Fruit fly (Drosophila melanogaster) whole organism, embryonic: ENCODE results near the gene mus302.

Experiments used
- Adf1 ChIP-seq: fragments of 200-800 bp; sonication (Bioruptor generic); IDR thresholded peaks from 2 replicates; pipeline ENCODE4 v1.3.6; 2022; ENCODE audit warnings: missing biosample characterization, missing genetic modification characterization
- CG11093 ChIP-seq: fragments of 200-800 bp; sonication (Bioruptor generic); IDR thresholded peaks from 3 replicates; pipeline ENCODE4 v1.3.6; 2022; ENCODE audit warnings: missing biosample characterization, missing genetic modification characterization
- CG11723 ChIP-seq: fragments of 200-800 bp; sonication (Bioruptor generic); optimal IDR thresholded peaks from 2 replicates; lab custom pipeline; 2017; ENCODE audit warnings: missing biosample characterization, mild to moderate bottlenecking, missing genetic modification characterization
- CG13287 ChIP-seq: fragments of 200-800 bp; sonication (Bioruptor generic); IDR thresholded peaks from 2 replicates; pipeline ENCODE4 v1.3.6; 2022; ENCODE audit warnings: missing biosample characterization, missing genetic modification characterization; ENCODE audit not compliant: partially characterized antibody
- CG14710 ChIP-seq: fragments of 200-800 bp; sonication (Bioruptor generic); optimal IDR thresholded peaks from 3 replicates; lab custom pipeline; 2019; ENCODE audit warnings: missing biosample characterization, mild to moderate bottlenecking, missing genetic modification characterization, moderate library complexity
- CG14860 ChIP-seq: fragments of 200-800 bp; sonication (Bioruptor generic); IDR thresholded peaks from 3 replicates; pipeline ENCODE4 v1.3.6; 2022; ENCODE audit warnings: missing biosample characterization, missing genetic modification characterization; ENCODE audit not compliant: partially characterized antibody
- CG18262 ChIP-seq: fragments of 200-800 bp; optimal IDR thresholded peaks from 3 replicates; lab custom pipeline; 2019; ENCODE audit warnings: missing biosample characterization, mild to moderate bottlenecking, missing genetic modification characterization, moderate library complexity
- CG18764 ChIP-seq: fragments of 200-800 bp; sonication (Bioruptor generic); optimal IDR thresholded peaks from 3 replicates; lab custom pipeline; 2016; ENCODE audit warnings: missing biosample characterization, missing genetic modification characterization
- CG2129 ChIP-seq: fragments of 200-800 bp; sonication (Bioruptor generic); IDR thresholded peaks from 2 replicates; pipeline ENCODE4 v1.3.6; 2022; ENCODE audit warnings: missing biosample characterization, missing genetic modification characterization; ENCODE audit not compliant: partially characterized antibody
- CG31224 ChIP-seq: fragments of 200-800 bp; sonication (Bioruptor generic); IDR thresholded peaks from 2 replicates; pipeline ENCODE4 v1.3.6; 2022; ENCODE audit warnings: missing biosample characterization, missing genetic modification characterization
- CG34224 ChIP-seq: fragments of 200-800 bp; sonication (Bioruptor generic); IDR thresholded peaks from 3 replicates; pipeline ENCODE4 v1.3.6; 2022; ENCODE audit warnings: missing biosample characterization, missing genetic modification characterization; ENCODE audit not compliant: partially characterized antibody
- CG34376 ChIP-seq: fragments of 200-800 bp; sonication (Bioruptor generic); optimal IDR thresholded peaks from 2 replicates; lab custom pipeline; 2018; ENCODE audit warnings: missing biosample characterization, mild to moderate bottlenecking, missing genetic modification characterization
- CG7839 ChIP-seq: fragments of 200-800 bp; sonication (Bioruptor generic); optimal IDR thresholded peaks from 3 replicates; lab custom pipeline; 2018; ENCODE audit warnings: missing biosample characterization, mild to moderate bottlenecking, missing genetic modification characterization, moderate library complexity
- CG9797 ChIP-seq: fragments of 200-800 bp; sonication (Bioruptor generic); optimal IDR thresholded peaks from 3 replicates; lab custom pipeline; 2018; ENCODE audit warnings: missing biosample characterization, mild to moderate bottlenecking, missing genetic modification characterization
- Dll ChIP-seq: fragments of 200-800 bp; sonication (Bioruptor generic); IDR thresholded peaks from 4 replicates; pipeline ENCODE4 v1.3.6; 2022; ENCODE audit warnings: missing biosample characterization, missing genetic modification characterization; ENCODE audit not compliant: partially characterized antibody
- Dp ChIP-seq: fragments of 200-800 bp; sonication (Bioruptor generic); optimal IDR thresholded peaks from 2 replicates; lab custom pipeline; 2018; ENCODE audit warnings: missing biosample characterization, mild to moderate bottlenecking, missing genetic modification characterization, moderate library complexity
- Dref ChIP-seq: fragments of 200-800 bp; sonication (Bioruptor generic); IDR thresholded peaks from 2 replicates; pipeline ENCODE4 v1.3.6; 2022; ENCODE audit warnings: missing biosample characterization, missing genetic modification characterization
- E2f2 ChIP-seq: fragments of 200-800 bp; sonication (Bioruptor generic); IDR thresholded peaks from 2 replicates; pipeline ENCODE4 v1.3.6; 2022; ENCODE audit warnings: missing biosample characterization, missing genetic modification characterization
- Fer1 ChIP-seq: fragments of 200-800 bp; sonication (Bioruptor generic); optimal IDR thresholded peaks from 2 replicates; lab custom pipeline; 2017; ENCODE audit warnings: missing biosample characterization, mild to moderate bottlenecking, missing genetic modification characterization
- HLH4C ChIP-seq: fragments of 200-800 bp; sonication (Bioruptor generic); IDR thresholded peaks from 3 replicates; pipeline ENCODE4 v1.3.6; 2022; ENCODE audit warnings: missing biosample characterization, missing genetic modification characterization; ENCODE audit not compliant: partially characterized antibody
- HLH54F ChIP-seq: fragments of 200-800 bp; sonication (Bioruptor generic); optimal IDR thresholded peaks from 3 replicates; lab custom pipeline; 2016; ENCODE audit warnings: missing biosample characterization, missing genetic modification characterization
- Hmx ChIP-seq: fragments of 200-800 bp; sonication (Bioruptor generic); optimal IDR thresholded peaks from 2 replicates; lab custom pipeline; 2016; ENCODE audit warnings: missing biosample characterization, missing genetic modification characterization
- MBD-R2 ChIP-seq: fragments of 200-800 bp; sonication (Bioruptor generic); IDR thresholded peaks from 2 replicates; pipeline ENCODE4 v1.3.6; 2022; ENCODE audit warnings: missing biosample characterization, missing genetic modification characterization
- Max ChIP-seq: fragments of 200-800 bp; sonication (Bioruptor generic); optimal IDR thresholded peaks from 2 replicates; lab custom pipeline; 2016; ENCODE audit warnings: missing biosample characterization, mild to moderate bottlenecking, missing genetic modification characterization
- Med ChIP-seq: fragments of 200-800 bp; sonication (Bioruptor generic); peaks from one replicate; lab custom pipeline; 2016; ENCODE audit warnings: missing biosample characterization, missing genetic modification characterization, mild to moderate bottlenecking, inconsistent platforms, moderate library complexity
- Ravus ChIP-seq: fragments of 200-800 bp; sonication (Bioruptor generic); IDR thresholded peaks from 2 replicates; pipeline ENCODE4 v1.3.6; 2022; ENCODE audit warnings: missing biosample characterization, missing genetic modification characterization
- Stat92E ChIP-seq, 3 experiments: fragments of >200 bp in 2 of 3; fragments of 200-800 bp in 1 of 3; sonication (Bioruptor generic) in 1 of 3; optimal IDR thresholded peaks; 2 replicates each; lab custom pipeline; 2017 to 2019; ENCODE audit warnings: missing biosample characterization in 3 of 3, missing genetic modification characterization in 3 of 3, mild to moderate bottlenecking in 1 of 3, moderate library complexity in 1 of 3
- amos ChIP-seq: fragments of 200-800 bp; sonication (Bioruptor generic); IDR thresholded peaks from 2 replicates; pipeline ENCODE4 v1.3.6; 2022; ENCODE audit warnings: missing biosample characterization, missing genetic modification characterization; ENCODE audit not compliant: partially characterized antibody
- bab2 ChIP-seq: fragments of 200-800 bp; sonication (Bioruptor generic); optimal IDR thresholded peaks from 2 replicates; lab custom pipeline; 2016; ENCODE audit warnings: missing biosample characterization, missing genetic modification characterization
- bbx ChIP-seq: fragments of 200-800 bp; sonication (Bioruptor generic); IDR thresholded peaks from 2 replicates; pipeline ENCODE4 v1.3.6; 2022; ENCODE audit warnings: missing biosample characterization, missing genetic modification characterization; ENCODE audit not compliant: partially characterized antibody
- dm ChIP-seq: fragments of 200-800 bp; sonication (Bioruptor generic); optimal IDR thresholded peaks from 3 replicates; lab custom pipeline; 2016; ENCODE audit warnings: missing biosample characterization, missing genetic modification characterization
- gcm ChIP-seq: fragments of 200-800 bp; sonication (Bioruptor generic); optimal IDR thresholded peaks from 2 replicates; lab custom pipeline; 2019; ENCODE audit warnings: missing biosample characterization, mild to moderate bottlenecking, missing genetic modification characterization, moderate library complexity
- gfzf ChIP-seq: fragments of 200-800 bp; sonication (Bioruptor generic); optimal IDR thresholded peaks from 2 replicates; lab custom pipeline; 2016; ENCODE audit warnings: missing biosample characterization, mild to moderate bottlenecking, missing genetic modification characterization, moderate library complexity
- gro ChIP-seq: fragments of 200-800 bp; sonication (Bioruptor generic); optimal IDR thresholded peaks from 2 replicates; lab custom pipeline; 2016; ENCODE audit warnings: missing biosample characterization, missing genetic modification characterization
- kni ChIP-seq: fragments of 200-800 bp; sonication (Bioruptor generic); optimal IDR thresholded peaks from 3 replicates; lab custom pipeline; 2017; ENCODE audit warnings: mild to moderate bottlenecking, missing biosample characterization, missing genetic modification reagents, missing genetic modification characterization
- lmd ChIP-seq: fragments of 200-800 bp; sonication (Bioruptor generic); IDR thresholded peaks from 2 replicates; pipeline ENCODE4 v1.3.6; 2022; ENCODE audit warnings: missing biosample characterization, missing genetic modification characterization
- mam ChIP-seq: fragments of 200-800 bp; sonication (Bioruptor generic); optimal IDR thresholded peaks from 3 replicates; lab custom pipeline; 2016; ENCODE audit warnings: missing biosample characterization, missing genetic modification characterization
- nerfin-1 ChIP-seq: fragments of 200-800 bp; sonication (Bioruptor generic); optimal IDR thresholded peaks from 3 replicates; lab custom pipeline; 2019; ENCODE audit warnings: missing biosample characterization, mild to moderate bottlenecking, missing genetic modification characterization, moderate library complexity
- nerfin-2 ChIP-seq: fragments of 200-800 bp; sonication (Bioruptor generic); IDR thresholded peaks from 2 replicates; pipeline ENCODE4 v1.3.6; 2022; ENCODE audit warnings: missing biosample characterization, missing genetic modification characterization; ENCODE audit not compliant: partially characterized antibody
- pan ChIP-seq, 4 experiments: fragments of >200 bp in 3 of 4; fragments of 200-800 bp in 1 of 4; sonication (Bioruptor generic) in 1 of 4; optimal IDR thresholded peaks in 3 of 4; IDR thresholded peaks in 1 of 4; 2 replicates each; pipeline versions ENCODE4 v1.3.6 to Lab custom; 2017 to 2022; ENCODE audit warnings: missing biosample characterization in 2 of 4, missing genetic modification characterization in 2 of 4, mixed read lengths in 1 of 4
- stc ChIP-seq: fragments of 200-800 bp; sonication (Bioruptor generic); IDR thresholded peaks from 2 replicates; pipeline ENCODE4 v1.3.6; 2022; ENCODE audit warnings: missing biosample characterization, missing genetic modification characterization
- stwl ChIP-seq: fragments of 200-800 bp; sonication (Bioruptor generic); optimal IDR thresholded peaks from 3 replicates; lab custom pipeline; 2018; ENCODE audit warnings: missing biosample characterization, mild to moderate bottlenecking, missing genetic modification characterization, moderate library complexity
- tna ChIP-seq: fragments of 200-800 bp; sonication (Bioruptor generic); IDR thresholded peaks from 2 replicates; pipeline ENCODE4 v1.3.6; 2022; ENCODE audit warnings: missing biosample characterization, missing genetic modification characterization; ENCODE audit not compliant: partially characterized antibody
- trem ChIP-seq: fragments of 200-800 bp; optimal IDR thresholded peaks from 3 replicates; lab custom pipeline; 2019; ENCODE audit warnings: missing biosample characterization, mild to moderate bottlenecking, missing genetic modification characterization, moderate library complexity
- unc-4 ChIP-seq: fragments of 200-800 bp; sonication (Bioruptor generic); IDR thresholded peaks from 2 replicates; pipeline ENCODE4 v1.3.6; 2022; ENCODE audit warnings: missing biosample characterization, missing genetic modification characterization; ENCODE audit not compliant: partially characterized antibody
- wdn ChIP-seq: fragments of 200-800 bp; sonication (Bioruptor generic); IDR thresholded peaks from 2 replicates; pipeline ENCODE4 v1.3.6; 2022; ENCODE audit warnings: missing biosample characterization, missing genetic modification characterization

Gene mus302

dm6 chr3L:16733246-16733645, 46.3 kb downstream of the mus302 start, which contains the start of gene CG9701:
TSS of gene CG9701 (plus strand) at chr3L:16733546.
- TF ChIP-seq mam (GFP tag; lab: Kevin White, UChicago) (no peak), CG11723 (GFP tag; lab: Kevin White, UChicago) (no peak)

- TF ChIP-seq kni (GFP tag; lab: Kevin White, UChicago) (no peak), E2f2 (GFP tag; lab: Robert Waterston, UW) (peak; percentile 98), CG7839 (no peak), Dref (GFP tag; lab: Robert Waterston, UW) (peak; percentile 91), bbx (peak; percentile 72), gcm (no peak), lmd (GFP tag; lab: Robert Waterston, UW) (no peak), Fer1 (no peak), HLH54F (no peak), CG9797 (peak; percentile 72), CG18262 (no peak), Hmx (GFP tag; lab: Kevin White, UChicago) (no peak), stc (GFP tag; lab: Robert Waterston, UW) (no peak), nerfin-1 (tag; lab: Kevin White, UChicago) (no peak), CG18764 (peak; percentile 99), CG34224 (GFP tag; lab: Robert Waterston, UW) (peak; percentile 73), stwl (peak; percentile 62), MBD-R2 (peak; percentile 56; the same call in 1 of the 2 replicates), wdn (GFP tag; lab: Robert Waterston, UW) (no peak), Med (GFP tag; lab: Kevin White, UChicago) (peak; percentile 32), CG2129 (GFP tag; lab: Robert Waterston, UW) (0 out of 2 replicates have a peak, but pooled peaks have one; percentile 16), trem (tag; lab: Kevin White, UChicago) (peak; percentile 49), bab2 (no peak), CG11093 (GFP tag; lab: Robert Waterston, UW) (no peak), CG31224 (GFP tag; lab: Robert Waterston, UW) (no peak), Dll (GFP tag; lab: Robert Waterston, UW) (peak; percentile 70; the same call in 3 of the 4 replicates), Adf1 (GFP tag; lab: Robert Waterston, UW) (no peak), tna (GFP tag; lab: Robert Waterston, UW) (peak; percentile 52; the same call in 1 of the 2 replicates), nerfin-2 (peak; percentile 42; the same call in 1 of the 2 replicates), CG14860 (GFP tag; lab: Robert Waterston, UW) (peak; percentile 45; the same call in 1 of the 3 replicates), Max (peak; percentile 88), gro (GFP tag; lab: Kevin White, UChicago) (peak; percentile 20), unc-4 (GFP tag; lab: Robert Waterston, UW) (peak; percentile 60), CG34376 (GFP tag; lab: Kevin White, UChicago) (no peak), Stat92E (GFP tag; optimal IDR thresholded peaks at IDR 0.05; lab: Kevin White, UChicago) (peak in 1 of 3 experiments; percentile 23), amos (peak; percentile 43; the same call in 1 of the 2 replicates), CG13287 (GFP tag; lab: Robert Waterston, UW) (peak; percentile 76), dm (GFP tag; lab: Kevin White, UChicago) (peak; percentile 94), Ravus (GFP tag; lab: Robert Waterston, UW) (no peak), HLH4C (GFP tag; lab: Robert Waterston, UW) (peak; percentile 76), gfzf (GFP tag; lab: Kevin White, UChicago) (peak; percentile 29), CG14710 (tag; lab: Kevin White, UChicago) (peak; percentile 85), pan (optimal IDR thresholded peaks at IDR 0.05; lab: Kevin White, UChicago) (no peak), pan (GFP tag; optimal IDR thresholded peaks at IDR 0.05 in 1 of 2, IDR thresholded peaks at IDR 0.05 in 1 of 2) (no peak), Dp (GFP tag; lab: Kevin White, UChicago) (peak; percentile 98)
Observed at dm6 chr3L:16730645-16731044, 48.9 kb downstream of the mus302 start, which contains the start of gene Dbp73D. TSS of gene Dbp73D (minus strand) at chr3L:16730818.
